Worm (Caenorhabditis elegans): ENCODE measurements around the gene elf-1.

elf-1 gene

DNA sequence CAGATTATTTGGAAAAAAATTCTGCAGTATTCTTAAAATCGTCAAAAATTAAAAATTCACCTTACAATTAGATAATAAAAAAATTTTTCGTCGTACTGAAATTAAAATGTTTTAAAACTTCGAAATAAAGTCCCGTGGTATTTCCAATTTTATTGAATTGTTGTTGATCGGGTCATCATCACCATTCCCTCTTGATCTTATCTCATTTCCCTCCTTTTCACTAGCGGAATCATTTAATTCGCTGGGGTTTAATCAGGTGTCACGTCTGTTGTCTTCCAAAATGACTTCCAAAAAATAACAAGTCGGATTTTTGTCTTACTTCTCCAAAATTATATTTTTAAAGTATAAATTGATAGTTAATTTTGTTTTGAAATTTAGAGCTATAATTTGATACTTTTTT, 32.3 kb upstream of the elf-1 start:
- TF ChIP-seq tab-1 (GFP tag; IDR thresholded peaks at IDR 0.05) (no peak), T22C8.4 (GFP tag; IDR thresholded peaks at IDR 0.05) (no peak), cog-1 (tag; optimal IDR thresholded peaks at IDR 0.05) (no peak), ztf-29 (GFP tag; IDR thresholded peaks at IDR 0.05) (no peak), klf-2 (GFP tag; conservative IDR thresholded peaks at IDR 0.05) (no peak), ztf-23 (GFP tag; IDR thresholded peaks at IDR 0.05) (no peak), ref-1 (GFP tag; conservative IDR thresholded peaks at IDR 0.05) (no peak), flt-1 (GFP tag; IDR thresholded peaks at IDR 0.05) (no peak), med-1 (GFP tag; optimal IDR thresholded peaks at IDR 0.05; ENCODE audit: insufficient read depth) (no peak)

DNA sequence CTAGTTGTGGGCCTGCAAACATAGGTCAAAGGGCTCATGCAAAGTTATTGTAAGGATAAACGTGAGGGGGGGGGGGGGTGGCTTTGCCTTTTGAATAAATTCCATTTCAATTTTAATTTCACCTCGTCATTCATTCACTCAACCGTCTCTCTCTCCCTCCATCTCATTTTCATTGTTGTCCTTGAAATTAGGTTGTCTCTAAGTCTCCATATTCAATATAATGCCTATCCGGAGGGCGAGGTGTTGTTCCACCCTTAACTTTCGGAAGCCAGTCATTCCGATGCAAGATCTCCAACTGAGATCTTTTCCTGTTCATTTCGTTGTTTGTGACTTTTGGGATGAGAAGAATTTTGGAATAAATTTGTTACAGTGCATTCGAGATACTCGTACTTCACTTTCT, 31.7 kb upstream of the elf-1 start:
- TF ChIP-seq med-1 (GFP tag; optimal IDR thresholded peaks at IDR 0.05; ENCODE audit: insufficient read depth), result no peak
- TF ChIP-seq cog-1 (tag; optimal IDR thresholded peaks at IDR 0.05), result no peak
- TF ChIP-seq klf-2 (GFP tag; conservative IDR thresholded peaks at IDR 0.05), result no peak
- no peak for TF ChIP-seq ztf-23 (GFP tag; IDR thresholded peaks at IDR 0.05)
- TF ChIP-seq T22C8.4 (GFP tag; IDR thresholded peaks at IDR 0.05), result no peak
- no peak for TF ChIP-seq tab-1 (GFP tag; IDR thresholded peaks at IDR 0.05)

DNA sequence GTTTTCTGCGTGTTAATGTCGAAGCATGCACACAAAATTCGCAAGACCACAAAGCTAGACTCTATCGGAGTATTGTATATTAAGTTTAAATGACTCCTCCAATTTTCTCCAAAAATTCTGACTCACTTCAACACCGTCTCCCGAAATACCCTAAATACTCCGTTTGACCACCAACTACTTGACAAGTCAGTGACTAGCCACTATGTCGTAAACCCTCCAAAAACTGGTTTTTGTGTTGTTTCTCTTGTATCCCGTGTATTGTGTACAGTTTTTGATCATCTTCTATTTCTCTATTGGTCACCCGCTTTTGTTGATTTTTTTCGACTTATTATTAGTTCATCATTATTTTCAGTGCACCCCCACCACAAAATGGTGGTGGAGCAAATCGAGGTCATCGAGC, 30.6 kb upstream of the elf-1 start, which contains the start of gene C09F5.1:
Gene C09F5.1 (plus strand): TSS at position 353 of the 400 bp plus-strand sequence.
- TF ChIP-seq tab-1 (GFP tag; IDR thresholded peaks at IDR 0.05) (no peak), ref-1 (GFP tag; conservative IDR thresholded peaks at IDR 0.05) (no peak), ztf-29 (GFP tag; IDR thresholded peaks at IDR 0.05) (no peak), med-1 (GFP tag; optimal IDR thresholded peaks at IDR 0.05; ENCODE audit: insufficient read depth) (no peak), klf-2 (GFP tag; conservative IDR thresholded peaks at IDR 0.05) (no peak), flt-1 (GFP tag; IDR thresholded peaks at IDR 0.05) (no peak), ztf-23 (GFP tag; IDR thresholded peaks at IDR 0.05) (no peak), cog-1 (tag; optimal IDR thresholded peaks at IDR 0.05) (no peak)

DNA sequence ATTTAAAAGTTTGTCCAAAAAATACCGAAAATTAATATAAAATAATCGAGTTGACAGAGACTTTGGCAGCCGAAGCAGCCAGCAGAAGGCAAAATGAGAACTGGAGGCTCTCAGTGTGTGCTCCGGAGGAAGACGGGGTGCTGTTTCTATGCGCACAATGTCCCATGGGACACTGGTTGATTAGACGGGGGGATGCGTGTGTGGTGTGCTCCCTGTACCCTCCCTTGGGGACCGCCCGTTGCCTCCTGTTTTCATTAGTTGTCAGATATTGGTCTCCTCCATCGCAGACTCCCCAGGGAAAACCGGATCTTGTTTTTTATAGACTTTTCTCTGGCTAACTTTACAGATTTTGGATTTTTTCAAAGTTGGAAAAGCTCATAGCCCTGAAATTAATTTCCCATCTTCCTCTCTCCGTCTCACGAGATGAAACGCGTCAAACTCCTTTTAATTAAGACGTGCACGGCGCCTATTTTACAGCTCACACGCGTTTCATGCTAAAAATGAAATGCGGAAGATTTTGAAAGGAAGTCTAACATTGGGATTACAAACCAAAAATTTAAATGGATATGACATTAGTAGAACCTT, 23.7 kb upstream of the elf-1 start, which contains the start of gene C09F5.3:
Gene C09F5.3 (minus strand): TSS at position 94 of the 585 bp plus-strand sequence.
- TF ChIP-seq tab-1 (GFP tag; IDR thresholded peaks at IDR 0.05) (no peak), ztf-23 (GFP tag; IDR thresholded peaks at IDR 0.05) (no peak), flt-1 (GFP tag; IDR thresholded peaks at IDR 0.05) (no peak), klf-2 (GFP tag; conservative IDR thresholded peaks at IDR 0.05) (no peak), cog-1 (tag; optimal IDR thresholded peaks at IDR 0.05) (no peak), med-1 (GFP tag; optimal IDR thresholded peaks at IDR 0.05; ENCODE audit: insufficient read depth) (no peak), ztf-29 (GFP tag; IDR thresholded peaks at IDR 0.05) (no peak), ref-1 (GFP tag; conservative IDR thresholded peaks at IDR 0.05) (no peak), T22C8.4 (GFP tag; IDR thresholded peaks at IDR 0.05) (no peak)

DNA sequence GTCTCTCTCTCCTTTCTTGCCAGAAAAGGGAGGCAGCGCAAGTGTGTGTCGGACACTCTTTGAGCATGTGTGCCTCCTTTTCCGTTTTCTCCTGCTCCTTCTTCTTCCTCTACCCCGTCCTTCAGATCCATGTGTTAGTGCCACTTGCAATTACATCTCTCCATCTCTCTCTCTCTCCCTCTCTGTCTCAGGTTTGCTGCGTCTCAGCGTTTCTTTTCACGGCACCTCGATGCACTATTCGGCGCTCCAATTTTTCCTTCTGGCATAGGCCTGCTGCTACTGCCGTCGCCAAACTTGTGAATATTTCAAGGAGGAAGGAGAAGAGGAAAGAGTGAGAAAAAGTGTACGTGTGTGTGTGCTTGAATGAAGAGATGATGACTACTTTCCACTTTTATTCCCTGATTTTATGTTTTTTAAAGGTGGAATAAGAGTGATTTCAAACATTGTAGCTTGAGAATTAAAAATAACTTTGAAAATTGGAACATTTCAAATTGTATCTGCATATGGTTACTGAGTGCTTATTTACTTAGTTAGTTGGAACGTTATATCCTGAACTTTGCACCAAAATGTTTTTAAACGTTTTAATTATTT, 20.6 kb upstream of the elf-1 start, which contains the start of gene W02B3.3:
Gene W02B3.3 (minus strand): TSS at position 131 of the 591 bp plus-strand sequence.
- TF ChIP-seq ztf-23 (GFP tag; IDR thresholded peaks at IDR 0.05) (0 out of 2 replicates have a peak, but pooled peaks have one; percentile 46), cog-1 (tag; optimal IDR thresholded peaks at IDR 0.05) (peak; percentile 42), flt-1 (GFP tag; IDR thresholded peaks at IDR 0.05) (no peak), klf-2 (GFP tag; conservative IDR thresholded peaks at IDR 0.05) (no peak)

DNA sequence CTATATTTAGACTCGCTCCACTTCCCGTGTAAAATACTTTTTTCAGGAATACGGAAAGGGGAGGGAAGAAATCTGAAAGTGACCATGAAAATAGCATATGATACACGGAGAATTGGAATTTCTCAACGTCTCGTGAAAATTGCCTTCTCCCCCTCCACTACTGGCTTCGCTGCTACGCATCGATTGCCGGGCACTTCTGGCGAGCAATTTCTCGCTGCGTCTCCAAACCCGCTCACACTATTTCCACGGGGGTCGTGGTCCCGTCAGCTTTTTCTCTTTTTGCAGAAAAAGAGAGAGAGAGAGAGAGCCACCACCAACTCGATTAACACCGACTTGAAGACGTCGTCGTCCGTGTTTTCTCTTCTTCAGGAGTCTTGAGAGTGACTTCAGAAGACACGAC, 18.0 kb upstream of the elf-1 start:
- TF ChIP-seq tab-1 (GFP tag; IDR thresholded peaks at IDR 0.05), result no peak
- TF ChIP-seq T22C8.4 (GFP tag; IDR thresholded peaks at IDR 0.05), result 0 out of 2 replicates have a peak, but pooled peaks have one; percentile 11

DNA sequence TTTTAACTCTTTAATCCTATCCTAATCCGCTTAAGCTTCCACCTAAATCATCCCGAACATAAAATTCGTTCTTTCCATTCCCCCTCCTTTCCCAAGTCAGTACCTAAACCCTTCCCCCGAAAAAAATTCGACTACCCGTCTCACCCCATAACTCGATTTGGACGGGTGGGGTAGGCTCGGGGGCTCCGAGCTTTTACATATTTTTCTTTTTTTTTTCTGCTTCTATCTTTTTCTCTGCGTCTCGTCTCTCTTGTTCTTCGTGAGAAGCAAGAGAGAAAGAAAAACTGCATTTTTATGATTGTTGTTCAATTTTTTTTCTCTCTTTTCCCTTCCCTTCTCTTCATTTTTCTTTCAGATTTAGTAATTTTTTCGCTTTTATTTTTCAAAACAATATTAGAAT, 13.6 kb upstream of the elf-1 start:
- no peak for TF ChIP-seq cog-1 (tag; optimal IDR thresholded peaks at IDR 0.05)
- no peak for TF ChIP-seq tab-1 (GFP tag; IDR thresholded peaks at IDR 0.05)
- TF ChIP-seq T22C8.4 (GFP tag; IDR thresholded peaks at IDR 0.05), result no peak
- no peak for TF ChIP-seq med-1 (GFP tag; optimal IDR thresholded peaks at IDR 0.05; ENCODE audit: insufficient read depth)
- TF ChIP-seq ref-1 (GFP tag; conservative IDR thresholded peaks at IDR 0.05), result no peak
- no peak for TF ChIP-seq flt-1 (GFP tag; IDR thresholded peaks at IDR 0.05)
- no peak for TF ChIP-seq ztf-23 (GFP tag; IDR thresholded peaks at IDR 0.05)
- TF ChIP-seq klf-2 (GFP tag; conservative IDR thresholded peaks at IDR 0.05), result no peak
- TF ChIP-seq ztf-29 (GFP tag; IDR thresholded peaks at IDR 0.05), result no peak

DNA sequence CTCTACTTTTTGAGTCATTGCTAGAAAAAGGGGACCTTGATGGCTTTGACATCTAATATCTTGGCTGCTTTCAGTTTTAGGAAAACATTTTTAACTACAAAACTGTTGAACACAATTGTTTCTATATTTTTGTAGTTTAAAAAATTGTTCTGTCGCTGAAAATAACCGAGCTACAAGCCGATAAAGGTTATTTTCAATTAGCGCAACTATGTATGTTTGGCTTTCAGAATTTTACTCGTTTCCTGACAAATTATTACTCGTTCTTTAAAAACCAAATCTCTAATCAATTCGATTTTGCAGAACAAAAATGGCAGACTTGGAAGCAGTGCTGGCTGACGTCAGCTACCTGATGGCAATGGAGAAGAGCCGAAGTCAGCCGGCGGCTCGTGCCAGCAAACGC, 13.1 kb upstream of the elf-1 start, which contains the start of gene grk-2:
Gene grk-2 (plus strand): TSS at position 301 of the 400 bp plus-strand sequence.
- TF ChIP-seq ztf-23 (GFP tag; IDR thresholded peaks at IDR 0.05) (no peak), klf-2 (GFP tag; conservative IDR thresholded peaks at IDR 0.05) (no peak), cog-1 (tag; optimal IDR thresholded peaks at IDR 0.05) (no peak), flt-1 (GFP tag; IDR thresholded peaks at IDR 0.05) (no peak), ref-1 (GFP tag; conservative IDR thresholded peaks at IDR 0.05) (no peak), tab-1 (GFP tag; IDR thresholded peaks at IDR 0.05) (no peak), med-1 (GFP tag; optimal IDR thresholded peaks at IDR 0.05; ENCODE audit: insufficient read depth) (no peak), T22C8.4 (GFP tag; IDR thresholded peaks at IDR 0.05) (no peak)

DNA sequence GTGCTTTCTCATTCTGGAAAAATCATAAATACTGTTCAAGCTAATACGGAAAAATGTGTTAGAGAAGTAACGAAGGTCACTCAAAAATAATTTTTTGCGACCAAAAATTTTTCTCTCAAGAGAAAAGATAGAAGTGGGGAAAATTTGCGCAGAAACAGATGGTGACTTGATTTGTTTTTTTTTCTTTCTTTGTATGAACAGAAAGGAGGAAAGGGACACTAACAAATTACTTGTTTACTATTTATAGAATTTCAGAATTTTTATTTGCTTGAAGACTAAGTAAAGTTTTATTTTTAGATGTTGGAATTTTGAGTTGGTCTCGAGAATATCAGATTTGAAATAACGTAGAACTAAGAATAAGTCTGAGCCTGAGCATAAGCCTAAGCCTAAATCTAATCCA, 5.7 kb upstream of the elf-1 start, which contains the start of gene W02B3.4:
Gene W02B3.4 (minus strand): TSS at position 101 of the 400 bp plus-strand sequence.
- TF ChIP-seq med-1 (GFP tag; optimal IDR thresholded peaks at IDR 0.05; ENCODE audit: insufficient read depth), result no peak
- TF ChIP-seq tab-1 (GFP tag; IDR thresholded peaks at IDR 0.05), result no peak
- no peak for TF ChIP-seq T22C8.4 (GFP tag; IDR thresholded peaks at IDR 0.05)
- TF ChIP-seq ztf-29 (GFP tag; IDR thresholded peaks at IDR 0.05), result no peak
- TF ChIP-seq klf-2 (GFP tag; conservative IDR thresholded peaks at IDR 0.05), result no peak
- no peak for TF ChIP-seq flt-1 (GFP tag; IDR thresholded peaks at IDR 0.05)
- TF ChIP-seq ztf-23 (GFP tag; IDR thresholded peaks at IDR 0.05), result no peak
- no peak for TF ChIP-seq cog-1 (tag; optimal IDR thresholded peaks at IDR 0.05)
- TF ChIP-seq ref-1 (GFP tag; conservative IDR thresholded peaks at IDR 0.05), result no peak

DNA sequence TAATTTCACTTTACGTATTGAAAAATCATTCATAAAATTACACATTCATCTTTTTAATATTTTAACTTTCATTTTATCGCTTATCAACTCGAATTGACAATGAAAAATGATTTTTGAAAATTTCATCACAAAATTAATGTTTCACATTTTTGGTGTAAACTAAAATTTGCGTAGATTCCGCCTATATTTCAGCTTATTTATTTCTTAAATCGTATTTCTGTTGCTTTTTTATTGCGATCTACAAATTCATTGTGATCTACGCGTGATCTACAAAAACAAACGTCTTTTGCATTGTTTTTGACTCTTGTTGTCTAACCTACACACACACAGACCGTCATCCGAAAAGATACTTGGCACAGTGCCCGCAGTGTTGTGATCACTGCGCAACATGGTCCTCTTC, 886 bp upstream of the elf-1 start:
- TF ChIP-seq ztf-23 (GFP tag; IDR thresholded peaks at IDR 0.05), result no peak
